Worm (Caenorhabditis elegans) whole organism, L2 larva: ENCODE measurements around the gene F56A8.9.

Experiments
- F13H6.1 ChIP-seq: sonication (generic microtip); optimal IDR thresholded peaks from 2 replicates; lab custom pipeline; 2016; ENCODE audit warnings: missing genetic modification characterization, missing compliant biosample characterization
- ZK546.5 ChIP-seq: sonication (generic microtip); optimal IDR thresholded peaks from 2 replicates; lab custom pipeline; 2017; ENCODE audit warnings: missing biosample characterization, missing genetic modification characterization
- alr-1 ChIP-seq: fragments of 150-350 bp; optimal IDR thresholded peaks from 2 replicates; lab custom pipeline; 2014; ENCODE audit warnings: missing biosample characterization, missing genetic modification characterization
- aly-2 ChIP-seq: fragments of 150-350 bp; optimal IDR thresholded peaks from 2 replicates; lab custom pipeline; 2014; ENCODE audit warnings: missing biosample characterization, missing genetic modification characterization
- blmp-1 ChIP-seq: sonication (generic microtip); optimal IDR thresholded peaks from 2 replicates; lab custom pipeline; 2017; ENCODE audit warnings: missing genetic modification characterization, mild to moderate bottlenecking, missing compliant biosample characterization, antibody characterized with exemption, moderate library complexity; ENCODE audit not compliant: insufficient read depth
- crh-2 ChIP-seq: sonication (generic microtip); optimal IDR thresholded peaks from 2 replicates; lab custom pipeline; 2017; ENCODE audit warnings: missing biosample characterization, missing genetic modification characterization
- dmd-4 ChIP-seq: sonication (generic microtip); optimal IDR thresholded peaks from 2 replicates; lab custom pipeline; 2017; ENCODE audit warnings: missing biosample characterization, missing genetic modification characterization
- egl-27 ChIP-seq: sonication (generic microtip); optimal IDR thresholded peaks from 3 replicates; lab custom pipeline; 2017; ENCODE audit warnings: missing biosample characterization, missing genetic modification reagents, missing genetic modification characterization
- elt-3 ChIP-seq: sonication (generic microtip); optimal IDR thresholded peaks from 2 replicates; lab custom pipeline; 2017; ENCODE audit warnings: missing biosample characterization, missing genetic modification characterization
- gmeb-1 ChIP-seq: fragments of 150-350 bp; optimal IDR thresholded peaks from 2 replicates; lab custom pipeline; 2014; ENCODE audit warnings: missing biosample characterization, missing genetic modification characterization
- lin-11 ChIP-seq: fragments of 150-350 bp; sonication (generic microtip); optimal IDR thresholded peaks from 2 replicates; lab custom pipeline; 2014; ENCODE audit warnings: missing biosample characterization, missing genetic modification characterization, inconsistent platforms, mixed read lengths
- lin-13 ChIP-seq: fragments of 150-350 bp; optimal IDR thresholded peaks from 2 replicates; lab custom pipeline; 2014; ENCODE audit warnings: missing biosample characterization, missing genetic modification reagents, missing genetic modification characterization
- lin-39 ChIP-seq: fragments of 150-350 bp; optimal IDR thresholded peaks from 2 replicates; lab custom pipeline; 2014; ENCODE audit warnings: missing biosample characterization, missing genetic modification reagents, missing genetic modification characterization
- lsy-2 ChIP-seq, 2 experiments: fragments of 150-350 bp in 1 of 2; sonication (generic microtip) in 1 of 2; optimal IDR thresholded peaks; 2 replicates each; lab custom pipeline; 2014 to 2017; ENCODE audit warnings: missing biosample characterization in 2 of 2, missing genetic modification characterization in 2 of 2
- mab-5 ChIP-seq: fragments of 150-350 bp; optimal IDR thresholded peaks from 2 replicates; lab custom pipeline; 2014; ENCODE audit warnings: missing biosample characterization, missing genetic modification characterization
- mbf-1 ChIP-seq: sonication (generic microtip); optimal IDR thresholded peaks from 2 replicates; lab custom pipeline; 2017; ENCODE audit warnings: missing biosample characterization, missing genetic modification characterization
- mdl-1 ChIP-seq, 2 experiments: fragments of 150-350 bp in 1 of 2; sonication (generic microtip) in 1 of 2; optimal IDR thresholded peaks; 2 replicates each; lab custom pipeline; 2017; ENCODE audit warnings: missing biosample characterization in 2 of 2, missing genetic modification characterization in 2 of 2
- nhr-10 ChIP-seq: sonication (generic microtip); optimal IDR thresholded peaks from 2 replicates; lab custom pipeline; 2017; ENCODE audit warnings: missing biosample characterization, missing genetic modification characterization
- nhr-11 ChIP-seq: fragments of 150-350 bp; optimal IDR thresholded peaks from 2 replicates; lab custom pipeline; 2014; ENCODE audit warnings: missing biosample characterization, missing genetic modification characterization
- nhr-129 ChIP-seq: fragments of 150-350 bp; optimal IDR thresholded peaks from 2 replicates; lab custom pipeline; 2014; ENCODE audit warnings: missing biosample characterization, missing genetic modification characterization
- nhr-21 ChIP-seq: fragments of 150-350 bp; optimal IDR thresholded peaks from 2 replicates; lab custom pipeline; 2014; ENCODE audit warnings: missing biosample characterization, missing genetic modification characterization
- nhr-23 ChIP-seq: fragments of 150-350 bp; optimal IDR thresholded peaks from 2 replicates; lab custom pipeline; 2014; ENCODE audit warnings: missing biosample characterization, missing genetic modification reagents, missing genetic modification characterization
- nhr-77 ChIP-seq: fragments of 150-350 bp; optimal IDR thresholded peaks from 2 replicates; lab custom pipeline; 2014; ENCODE audit warnings: missing biosample characterization, missing genetic modification characterization
- peb-1 ChIP-seq: fragments of 150-350 bp; optimal IDR thresholded peaks from 2 replicates; lab custom pipeline; 2014; ENCODE audit warnings: missing biosample characterization, missing genetic modification characterization
- sem-4 ChIP-seq: fragments of 150-350 bp; optimal IDR thresholded peaks from 2 replicates; lab custom pipeline; 2014; ENCODE audit warnings: missing biosample characterization, missing genetic modification reagents, missing genetic modification characterization
- snpc-4 ChIP-seq: fragments of 150-350 bp; optimal IDR thresholded peaks from 2 replicates; lab custom pipeline; 2014; ENCODE audit warnings: missing biosample characterization, missing genetic modification characterization
- unc-55 ChIP-seq: fragments of 150-350 bp; sonication (generic microtip); optimal IDR thresholded peaks from 3 replicates; lab custom pipeline; 2014; ENCODE audit warnings: missing biosample characterization, missing genetic modification reagents, missing genetic modification characterization
- unc-62 ChIP-seq: fragments of 150-350 bp; optimal IDR thresholded peaks from 2 replicates; lab custom pipeline; 2014; ENCODE audit warnings: missing biosample characterization, missing genetic modification reagents, missing genetic modification characterization
- ztf-11 ChIP-seq: sonication (generic microtip); optimal IDR thresholded peaks from 2 replicates; lab custom pipeline; 2017; ENCODE audit warnings: missing biosample characterization, missing genetic modification characterization
- ztf-4 ChIP-seq: fragments of 150-350 bp; optimal IDR thresholded peaks from 2 replicates; lab custom pipeline; 2014; ENCODE audit warnings: missing biosample characterization, missing genetic modification characterization

The F56A8.9 gene

DNA sequence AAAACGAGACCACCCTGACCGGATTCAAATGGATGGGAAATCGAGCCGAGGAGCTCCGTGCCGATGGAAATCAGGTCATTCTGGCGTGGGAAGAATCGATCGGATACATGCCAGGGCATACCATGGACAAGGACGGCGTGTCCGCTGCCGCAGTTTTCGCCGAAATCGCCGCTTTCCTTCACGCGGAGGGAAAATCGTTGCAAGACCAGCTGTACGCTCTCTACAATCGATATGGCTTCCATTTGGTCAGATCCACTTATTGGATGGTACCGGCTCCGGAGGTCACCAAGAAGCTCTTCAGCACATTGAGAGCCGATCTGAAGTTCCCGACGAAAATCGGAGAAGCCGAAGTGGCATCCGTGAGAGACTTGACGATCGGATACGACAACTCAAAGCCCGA lies 47.5 kb downstream of the F56A8.9 start:
- no peak for TF ChIP-seq mdl-1 (tag; optimal IDR thresholded peaks at IDR 0.05; lab: Kevin White, UChicago)
- no peak for TF ChIP-seq ztf-11 (tag; lab: Kevin White, UChicago)
- no peak for TF ChIP-seq nhr-21 (tag; lab: Kevin White, UChicago)
- no peak for TF ChIP-seq gmeb-1 (tag; lab: Kevin White, UChicago)
- no peak for TF ChIP-seq sem-4 (tag; lab: Kevin White, UChicago)
- TF ChIP-seq nhr-23 = no peak
- TF ChIP-seq lin-11 = no peak
- TF ChIP-seq crh-2 = no peak
- no peak for TF ChIP-seq unc-55 (GFP tag; lab: Kevin White, UChicago)
- TF ChIP-seq mab-5 = no peak
- no peak for TF ChIP-seq unc-62 (GFP tag; lab: Kevin White, UChicago)
- TF ChIP-seq alr-1 (tag; lab: Kevin White, UChicago) = no peak
- no peak for TF ChIP-seq blmp-1 (tag; lab: Kevin White, UChicago)

DNA sequence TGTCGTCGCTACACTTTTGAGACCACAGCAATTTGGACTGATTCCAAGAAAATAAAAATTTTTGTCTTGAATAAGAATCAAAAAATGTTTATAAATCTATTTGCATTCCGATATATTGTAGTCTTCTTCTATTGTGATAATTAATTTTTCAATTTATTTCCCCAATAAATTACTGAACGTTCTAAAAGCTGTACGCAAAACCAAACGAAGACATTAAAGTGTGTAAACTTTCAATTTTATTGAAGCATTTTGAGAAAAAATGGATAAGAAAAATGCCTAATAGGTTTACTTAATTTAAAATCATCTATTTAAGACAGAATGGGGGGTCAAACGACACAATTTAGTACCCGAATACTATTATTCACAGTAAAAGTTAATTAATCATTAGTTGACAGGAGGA lies 48.1 kb downstream of the F56A8.9 start:
- TF ChIP-seq mab-5 (no peak), nhr-11 (tag; lab: Kevin White, UChicago) (no peak), mbf-1 (tag; lab: Kevin White, UChicago) (no peak), lin-13 (GFP tag; lab: Kevin White, UChicago) (no peak), egl-27 (tag; lab: Kevin White, UChicago) (no peak), nhr-129 (tag; lab: Kevin White, UChicago) (no peak), peb-1 (no peak), ZK546.5 (no peak), aly-2 (no peak), ztf-4 (tag; lab: Kevin White, UChicago) (no peak), lsy-2 (tag; optimal IDR thresholded peaks at IDR 0.05; lab: Kevin White, UChicago) (no peak), sem-4 (tag; lab: Kevin White, UChicago) (no peak), nhr-77 (tag; lab: Kevin White, UChicago) (no peak), nhr-10 (tag; lab: Kevin White, UChicago) (no peak), nhr-23 (no peak), snpc-4 (tag; lab: Kevin White, UChicago) (no peak), unc-55 (GFP tag; lab: Kevin White, UChicago) (no peak)

DNA sequence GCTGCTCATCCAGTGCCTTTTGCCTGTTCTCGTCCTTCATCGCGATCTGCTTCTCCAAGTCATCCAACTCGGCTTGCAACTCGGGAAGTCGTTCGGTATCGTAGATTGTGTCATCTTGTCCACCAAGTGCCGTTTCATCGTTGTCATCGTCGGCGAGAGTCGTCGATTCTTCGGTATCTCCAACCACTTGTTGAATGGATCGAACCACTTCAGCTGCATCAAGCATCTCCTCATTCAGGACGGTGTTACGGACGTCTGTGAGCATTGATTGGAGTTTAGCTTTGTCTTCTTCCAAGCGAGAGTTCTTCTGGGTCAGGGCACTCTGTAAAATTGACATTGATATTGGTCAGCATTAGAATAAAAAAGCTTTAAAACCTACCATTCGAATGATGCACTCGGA lies 51.1 kb downstream of the F56A8.9 start:
- TF ChIP-seq lin-39 (tag; lab: Kevin White, UChicago) (no peak), sem-4 (tag; lab: Kevin White, UChicago) (no peak), ztf-11 (tag; lab: Kevin White, UChicago) (no peak), elt-3 (no peak), snpc-4 (tag; lab: Kevin White, UChicago) (no peak), blmp-1 (tag; lab: Kevin White, UChicago) (no peak), gmeb-1 (tag; lab: Kevin White, UChicago) (no peak), dmd-4 (tag; lab: Kevin White, UChicago) (no peak), F13H6.1 (tag; lab: Kevin White, UChicago) (no peak), crh-2 (no peak), unc-55 (GFP tag; lab: Kevin White, UChicago) (no peak), peb-1 (no peak)
